Worm (Caenorhabditis elegans): ENCODE measurements around the gene swsn-1.

swsn-1 gene

ce11 chrV:20225312-20225711, 24.0 kb downstream of the swsn-1 start (continued):
- no peak for TF ChIP-seq daf-16 (GFP tag; optimal IDR thresholded peaks at IDR 0.05)
- TF ChIP-seq daf-16 (tag; optimal IDR thresholded peaks at IDR 0.05), result peak; percentile 69
- TF ChIP-seq nhr-28 (tag; optimal IDR thresholded peaks at IDR 0.05), result peak; percentile 40
- no peak for TF ChIP-seq F37D6.2 (tag; optimal IDR thresholded peaks at IDR 0.05)
- TF ChIP-seq mes-2 (tag; optimal IDR thresholded peaks at IDR 0.05; ENCODE audit: poor library complexity, severe bottlenecking), result peak; percentile 1
- no peak for TF ChIP-seq tag-97 (GFP tag; IDR thresholded peaks at IDR 0.05)
- TF ChIP-seq hlh-11 (tag; optimal IDR thresholded peaks at IDR 0.05), result peak; percentile 22
- no peak for TF ChIP-seq egl-27 (tag; optimal IDR thresholded peaks at IDR 0.05)
- TF ChIP-seq mdt-29 (GFP tag; IDR thresholded peaks at IDR 0.05), result no peak

- TF ChIP-seq nhr-41 (GFP tag; IDR thresholded peaks at IDR 0.05) (no peak), lin-1 (GFP tag; IDR thresholded peaks at IDR 0.05) (no peak), egl-27 (tag; optimal IDR thresholded peaks at IDR 0.05) (no peak), nhr-237 (tag; optimal IDR thresholded peaks at IDR 0.05) (no peak), dmd-8 (GFP tag; IDR thresholded peaks at IDR 0.05) (no peak), ceh-20 (GFP tag; IDR thresholded peaks at IDR 0.05) (no peak), F37D6.2 (tag; optimal IDR thresholded peaks at IDR 0.05) (no peak)
These were observed 25.6 kb downstream of the swsn-1 start for ce11 chrV:20223725-20224124.

ce11 chrV:20220604-20221003, 28.7 kb downstream of the swsn-1 start:
- no peak for TF ChIP-seq mep-1 (tag; optimal IDR thresholded peaks at IDR 0.05)
- TF ChIP-seq lin-39 (tag; optimal IDR thresholded peaks at IDR 0.05), result no peak
- TF ChIP-seq ama-1 (optimal IDR thresholded peaks at IDR 0.05), result no peak
- TF ChIP-seq dmd-6 (GFP tag; IDR thresholded peaks at IDR 0.05), result no peak
- no peak for TF ChIP-seq mdt-29 (GFP tag; IDR thresholded peaks at IDR 0.05)
- TF ChIP-seq nhr-76 (tag; optimal IDR thresholded peaks at IDR 0.05), result no peak
- TF ChIP-seq pqm-1 (tag; optimal IDR thresholded peaks at IDR 0.05), result no peak
- no peak for TF ChIP-seq lin-29 (GFP tag; IDR thresholded peaks at IDR 0.05)
- TF ChIP-seq Y48G9A.11 (GFP tag; IDR thresholded peaks at IDR 0.05), result no peak
- no peak for TF ChIP-seq nhr-28 (tag; optimal IDR thresholded peaks at IDR 0.05)
- no peak for TF ChIP-seq snpc-1.2 (GFP tag; IDR thresholded peaks at IDR 0.05)
- no peak for TF ChIP-seq ctbp-1 (GFP tag; IDR thresholded peaks at IDR 0.05)
- TF ChIP-seq cey-2 (tag; optimal IDR thresholded peaks at IDR 0.05; ENCODE audit: borderline replicate concordance, insufficient read depth), result no peak

ce11 chrV:20215197-20215596, 34.1 kb downstream of the swsn-1 start, which contains the start of gene Y113G7B.11:
Gene Y113G7B.11, minus strand, starts transcription at chrV:20215297.
- TF ChIP-seq vab-7 (GFP tag; IDR thresholded peaks at IDR 0.05) (no peak), nhr-28 (tag; optimal IDR thresholded peaks at IDR 0.05) (no peak), gei-8 (GFP tag; optimal IDR thresholded peaks at IDR 0.05) (no peak), tag-97 (GFP tag; IDR thresholded peaks at IDR 0.05) (no peak), zfp-2 (tag; optimal IDR thresholded peaks at IDR 0.05) (no peak), php-3 (GFP tag; IDR thresholded peaks at IDR 0.05) (no peak), arid-1 (GFP tag; conservative IDR thresholded peaks at IDR 0.05) (no peak), mxl-3 (GFP tag; optimal IDR thresholded peaks at IDR 0.05) (no peak), rbr-2 (tag; optimal IDR thresholded peaks at IDR 0.05) (no peak), dmd-6 (GFP tag; IDR thresholded peaks at IDR 0.05) (no peak), ama-1 (optimal IDR thresholded peaks at IDR 0.05) (no peak), pha-4 (GFP tag; IDR thresholded peaks at IDR 0.05) (no peak), pha-4 (tag; optimal IDR thresholded peaks at IDR 0.05) (no peak), ceh-82 (tag; optimal IDR thresholded peaks at IDR 0.05) (no peak), egl-27 (tag; optimal IDR thresholded peaks at IDR 0.05) (no peak)

ce11 chrV:20213097-20213496, 36.2 kb downstream of the swsn-1 start:
- TF ChIP-seq rbr-2 (tag; optimal IDR thresholded peaks at IDR 0.05), result no peak
- no peak for TF ChIP-seq mxl-2 (GFP tag; conservative IDR thresholded peaks at IDR 0.05)
- no peak for TF ChIP-seq daf-16 (GFP tag; optimal IDR thresholded peaks at IDR 0.05)
- TF ChIP-seq daf-16 (tag; optimal IDR thresholded peaks at IDR 0.05), result peak; percentile 79
- TF ChIP-seq zip-11 (GFP tag; IDR thresholded peaks at IDR 0.05), result no peak
